Worm (Caenorhabditis elegans): ENCODE measurements around the gene F37C4.8.

- TF ChIP-seq ztf-23 (GFP tag; IDR thresholded peaks at IDR 0.05) (no peak), cog-1 (tag; optimal IDR thresholded peaks at IDR 0.05) (no peak), flt-1 (GFP tag; IDR thresholded peaks at IDR 0.05) (no peak), tab-1 (GFP tag; IDR thresholded peaks at IDR 0.05) (no peak)
Observed at ce11 chrIV:3848985-3849384, 32.0 kb downstream of the F37C4.8 start.
